Fruit fly (Drosophila melanogaster) whole organism, prepupa: ENCODE measurements around the gene MED19.
"Not testable (repeated sequence)": the region's sequence is repeated elsewhere in the genome, so short reads cannot be mapped to it uniquely, and the experiment has no call there.

Experiments
- Blimp-1 ChIP-seq: fragments of 200-800 bp; sonication (Bioruptor generic); optimal IDR thresholded peaks from 3 replicates; lab custom pipeline; 2017; ENCODE audit warnings: missing biosample characterization, missing genetic modification characterization, mild to moderate bottlenecking, moderate library complexity, missing genetic modification reagents
- CG10631 ChIP-seq: fragments of 200-800 bp; sonication (Bioruptor generic); optimal IDR thresholded peaks from 2 replicates; lab custom pipeline; 2016; ENCODE audit warnings: missing biosample characterization, missing genetic modification characterization
- CG10669 ChIP-seq: fragments of 200-800 bp; sonication (Bioruptor generic); optimal IDR thresholded peaks from 3 replicates; lab custom pipeline; 2018; ENCODE audit warnings: missing biosample characterization, mild to moderate bottlenecking, missing genetic modification characterization, moderate library complexity
- CG11762 ChIP-seq: fragments of 200-800 bp; sonication (Bioruptor generic); optimal IDR thresholded peaks from 3 replicates; lab custom pipeline; 2016; ENCODE audit warnings: missing biosample characterization, missing genetic modification characterization; ENCODE audit not compliant: insufficient read depth
- CG11902 ChIP-seq: fragments of 200-800 bp; sonication (Bioruptor generic); optimal IDR thresholded peaks from 3 replicates; lab custom pipeline; 2016; ENCODE audit warnings: missing biosample characterization, missing genetic modification characterization
- CG1621 ChIP-seq: fragments of 200-800 bp; sonication (Bioruptor generic); optimal IDR thresholded peaks from 3 replicates; lab custom pipeline; 2018; ENCODE audit warnings: missing biosample characterization, mild to moderate bottlenecking, missing genetic modification characterization
- CG16779 ChIP-seq: fragments of 200-800 bp; sonication (Bioruptor generic); optimal IDR thresholded peaks from 3 replicates; lab custom pipeline; 2017; ENCODE audit warnings: missing biosample characterization, mild to moderate bottlenecking, missing genetic modification characterization
- CG3032 ChIP-seq: fragments of 200-800 bp; optimal IDR thresholded peaks from 2 replicates; lab custom pipeline; 2019; ENCODE audit warnings: missing biosample characterization, mild to moderate bottlenecking, missing genetic modification characterization, moderate library complexity
- CG31627 ChIP-seq: fragments of 200-800 bp; sonication (Bioruptor generic); optimal IDR thresholded peaks from 3 replicates; lab custom pipeline; 2016; ENCODE audit warnings: missing biosample characterization, missing genetic modification characterization
- CG34406 ChIP-seq: fragments of 200-800 bp; sonication (Bioruptor generic); optimal IDR thresholded peaks from 3 replicates; lab custom pipeline; 2016; ENCODE audit warnings: missing biosample characterization, missing genetic modification characterization
- CG3919 ChIP-seq: fragments of 200-800 bp; sonication (Bioruptor generic); optimal IDR thresholded peaks from 3 replicates; lab custom pipeline; 2016; ENCODE audit warnings: missing biosample characterization, missing genetic modification characterization
- CG4318 ChIP-seq: fragments of 200-800 bp; sonication (Bioruptor generic); optimal IDR thresholded peaks from 3 replicates; lab custom pipeline; 2017; ENCODE audit warnings: missing biosample characterization, mild to moderate bottlenecking, missing genetic modification characterization
- CG6163 ChIP-seq: fragments of 200-800 bp; sonication (Bioruptor generic); IDR thresholded peaks from 3 replicates; pipeline ENCODE4 v1.3.6; 2022; ENCODE audit warnings: missing biosample characterization, missing genetic modification characterization
- CG6854 ChIP-seq: fragments of 200-800 bp; sonication (Bioruptor generic); optimal IDR thresholded peaks from 2 replicates; lab custom pipeline; 2017; ENCODE audit warnings: missing biosample characterization, mild to moderate bottlenecking, missing genetic modification characterization
- CG8119 ChIP-seq: fragments of 200-800 bp; sonication (Bioruptor generic); IDR thresholded peaks from 3 replicates; pipeline ENCODE4 v1.3.6; 2022; ENCODE audit warnings: missing biosample characterization, missing genetic modification characterization
- CG8319 ChIP-seq: fragments of 200-800 bp; sonication (Bioruptor generic); optimal IDR thresholded peaks from 3 replicates; lab custom pipeline; 2016; ENCODE audit warnings: missing biosample characterization, missing genetic modification characterization
- CG8632 ChIP-seq: fragments of 200-800 bp; sonication (Bioruptor generic); optimal IDR thresholded peaks from 3 replicates; lab custom pipeline; 2016; ENCODE audit warnings: missing biosample characterization, missing genetic modification characterization
- CG9139 ChIP-seq: fragments of 200-800 bp; sonication (Bioruptor generic); optimal IDR thresholded peaks from 3 replicates; lab custom pipeline; 2017; ENCODE audit warnings: missing biosample characterization, mild to moderate bottlenecking, missing genetic modification characterization
- Eip75B ChIP-seq: fragments of 200-800 bp; sonication (Bioruptor generic); optimal IDR thresholded peaks from 3 replicates; lab custom pipeline; 2016; ENCODE audit warnings: missing biosample characterization, missing genetic modification characterization
- Eip93F ChIP-seq: fragments of 200-800 bp; sonication (Bioruptor generic); optimal IDR thresholded peaks from 2 replicates; lab custom pipeline; 2016; ENCODE audit warnings: missing biosample characterization, mild to moderate bottlenecking, missing genetic modification characterization
- Ets21C ChIP-seq: fragments of 200-800 bp; sonication (Bioruptor generic); optimal IDR thresholded peaks from 3 replicates; lab custom pipeline; 2016; ENCODE audit warnings: missing biosample characterization, missing genetic modification characterization
- Ets96B ChIP-seq: fragments of 200-800 bp; optimal IDR thresholded peaks from 2 replicates; lab custom pipeline; 2019; ENCODE audit warnings: missing biosample characterization, mild to moderate bottlenecking, missing genetic modification characterization, moderate library complexity
- Gug ChIP-seq: fragments of 200-800 bp; sonication (Bioruptor generic); IDR thresholded peaks from 2 replicates; pipeline ENCODE4 v1.3.6; 2022; ENCODE audit warnings: missing biosample characterization, missing genetic modification characterization
- Hr39 ChIP-seq: fragments of 200-800 bp; sonication (Bioruptor generic); optimal IDR thresholded peaks from 2 replicates; lab custom pipeline; 2016; ENCODE audit warnings: missing biosample characterization, missing genetic modification characterization
- Hr4 ChIP-seq: fragments of 200-800 bp; sonication (Bioruptor generic); optimal IDR thresholded peaks from 3 replicates; lab custom pipeline; 2016; ENCODE audit warnings: missing biosample characterization, missing genetic modification characterization
- Lpt ChIP-seq: fragments of 200-800 bp; sonication (Bioruptor generic); optimal IDR thresholded peaks from 3 replicates; lab custom pipeline; 2016; ENCODE audit warnings: missing biosample characterization, missing genetic modification characterization
- Met ChIP-seq: fragments of 200-800 bp; sonication (Bioruptor generic); optimal IDR thresholded peaks from 3 replicates; lab custom pipeline; 2016; ENCODE audit warnings: missing biosample characterization, missing genetic modification characterization
- Smox ChIP-seq: fragments of 200-800 bp; sonication (Bioruptor generic); optimal IDR thresholded peaks from 3 replicates; lab custom pipeline; 2016; ENCODE audit warnings: missing biosample characterization, missing genetic modification characterization
- Sox102F ChIP-seq: fragments of 200-800 bp; sonication (Bioruptor generic); optimal IDR thresholded peaks from 2 replicates; lab custom pipeline; 2016; ENCODE audit warnings: missing biosample characterization, mild to moderate bottlenecking, missing genetic modification characterization
- Sox14 ChIP-seq: fragments of 200-800 bp; sonication (Bioruptor generic); optimal IDR thresholded peaks from 3 replicates; lab custom pipeline; 2016; ENCODE audit warnings: missing biosample characterization, missing genetic modification characterization
- acj6 ChIP-seq: fragments of 200-800 bp; sonication (Bioruptor generic); optimal IDR thresholded peaks from 3 replicates; lab custom pipeline; 2016; ENCODE audit warnings: missing biosample characterization, missing genetic modification characterization
- cyc ChIP-seq: fragments of 200-800 bp; sonication (Bioruptor generic); optimal IDR thresholded peaks from 3 replicates; lab custom pipeline; 2016; ENCODE audit warnings: missing biosample characterization, missing genetic modification characterization
- dsx ChIP-seq: fragments of 200-800 bp; optimal IDR thresholded peaks from 3 replicates; lab custom pipeline; 2019; ENCODE audit warnings: missing biosample characterization, mild to moderate bottlenecking, missing genetic modification characterization, moderate library complexity; ENCODE audit not compliant: poor library complexity, severe bottlenecking
- esn ChIP-seq: fragments of 200-800 bp; sonication (Bioruptor generic); optimal IDR thresholded peaks from 2 replicates; lab custom pipeline; 2016; ENCODE audit warnings: missing biosample characterization, mild to moderate bottlenecking, missing genetic modification characterization, moderate library complexity
- fd59A ChIP-seq: fragments of 200-800 bp; sonication (Bioruptor generic); optimal IDR thresholded peaks from 2 replicates; lab custom pipeline; 2017; ENCODE audit warnings: missing biosample characterization, mild to moderate bottlenecking, missing genetic modification characterization, missing genetic modification reagents
- fkh ChIP-seq: fragments of 200-800 bp; sonication (Bioruptor generic); optimal IDR thresholded peaks from 3 replicates; lab custom pipeline; 2017; ENCODE audit warnings: missing biosample characterization, mild to moderate bottlenecking, missing genetic modification characterization, moderate library complexity
- net ChIP-seq: fragments of 200-800 bp; sonication (Bioruptor generic); optimal IDR thresholded peaks from 3 replicates; lab custom pipeline; 2016; ENCODE audit warnings: missing biosample characterization, missing genetic modification characterization
- pdm3 ChIP-seq: fragments of 200-800 bp; sonication (Bioruptor generic); optimal IDR thresholded peaks from 3 replicates; lab custom pipeline; 2016; ENCODE audit warnings: missing biosample characterization, missing genetic modification characterization
- ss ChIP-seq, 2 experiments: fragments of 200-800 bp; sonication (Bioruptor generic); optimal IDR thresholded peaks; 2 replicates in 1 of 2; 3 replicates in 1 of 2; lab custom pipeline; 2017 to 2018; ENCODE audit warnings: mild to moderate bottlenecking in 2 of 2, missing biosample characterization in 2 of 2, missing genetic modification characterization in 2 of 2, moderate library complexity in 1 of 2
- svp ChIP-seq: fragments of 200-800 bp; sonication (Bioruptor generic); peaks from one replicate; lab custom pipeline; 2016; ENCODE audit warnings: missing biosample characterization, missing genetic modification characterization
- vri ChIP-seq: fragments of 200-800 bp; sonication (Bioruptor generic); optimal IDR thresholded peaks from 3 replicates; lab custom pipeline; 2016; ENCODE audit warnings: missing biosample characterization, mild to moderate bottlenecking, missing genetic modification characterization

Gene MED19

dm6 chr3L:17884276-17884675 lies 38.0 kb upstream of the MED19 start, which contains the start of gene CG5506:
Gene CG5506 (minus strand): TSS chr3L:17884376.
- TF ChIP-seq Eip93F (GFP tag; lab: Kevin White, UChicago) (no peak), esn (no peak), vri (GFP tag; lab: Kevin White, UChicago) (peak; percentile 37), CG3919 (no peak), net (GFP tag; lab: Kevin White, UChicago) (no peak)

- TF ChIP-seq fkh (GFP tag; lab: Kevin White, UChicago) (peak; percentile 20), vri (GFP tag; lab: Kevin White, UChicago) (peak; percentile 43), Lpt (GFP tag; lab: Kevin White, UChicago) (peak; percentile 3), svp (GFP tag; lab: Kevin White, UChicago) (no peak), dsx (GFP tag; lab: Kevin White, UChicago) (peak; percentile 88), ss (GFP tag; optimal IDR thresholded peaks at IDR 0.05; lab: Kevin White, UChicago) (no peak), Eip93F (GFP tag; lab: Kevin White, UChicago) (peak; percentile 60), CG6163 (GFP tag; lab: Robert Waterston, UW) (no peak), CG1621 (peak; percentile 85)
These were observed 32.6 kb upstream of the MED19 start, which contains the start of gene CG7408 for dm6 chr3L:17878781-17879360. Gene CG7408 (plus strand): TSS chr3L:17879096.

dm6 chr3L:17858174-17858573 lies 11.9 kb upstream of the MED19 start, which contains the start of gene CG34002:
Gene CG34002 (plus strand): TSS chr3L:17858474.
- TF ChIP-seq Ets96B (tag; lab: Kevin White, UChicago); CG6163 (GFP tag; lab: Robert Waterston, UW); Ets21C (GFP tag; lab: Kevin White, UChicago): not testable (repeated sequence)

DNA sequence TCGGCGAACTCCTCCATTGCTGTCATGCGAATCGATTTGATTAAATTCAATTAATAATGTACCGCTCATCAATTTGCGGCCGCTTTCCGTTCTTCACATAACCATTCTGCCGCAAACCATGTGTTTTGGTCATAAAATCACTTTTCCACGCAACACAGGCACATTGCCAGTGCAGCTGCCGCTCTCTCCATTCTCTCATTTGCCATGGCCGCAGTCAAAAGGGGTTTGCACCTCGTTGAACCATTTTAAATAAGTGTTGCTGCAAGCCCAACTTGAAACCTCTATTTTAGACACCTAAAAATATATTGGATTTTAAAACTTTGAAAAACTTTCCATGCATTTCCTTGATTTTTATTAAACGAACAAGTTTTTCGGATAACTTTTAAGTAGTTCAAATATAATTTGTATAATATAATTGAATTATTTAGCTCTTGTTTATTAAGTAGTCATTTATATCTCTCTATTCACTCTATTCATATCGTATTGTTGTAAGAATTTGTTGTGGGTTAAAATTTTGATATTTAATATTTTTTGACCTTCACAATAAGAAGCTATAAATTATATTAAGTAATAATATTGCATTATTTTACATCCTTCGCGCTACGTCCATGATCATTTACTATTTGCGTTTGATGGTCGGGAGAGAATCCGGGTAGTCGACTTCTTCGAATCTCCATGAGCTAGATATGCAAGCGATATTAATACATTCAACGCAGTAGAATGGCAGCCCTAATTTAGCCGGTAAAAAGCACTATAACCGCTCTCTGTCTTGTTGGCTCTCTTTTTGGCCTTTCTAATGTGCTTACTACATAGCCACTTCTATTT lies 10.6 kb upstream of the MED19 start, which contains the start of gene CG5535:
Gene CG5535 (minus strand): TSS at position 140 of the 825 bp plus-strand sequence.
- TF ChIP-seq Sox102F (GFP tag; lab: Kevin White, UChicago) (no peak), svp (GFP tag; lab: Kevin White, UChicago) (no peak), Ets96B (tag; lab: Kevin White, UChicago) (peak; percentile 73), CG8319 (GFP tag; lab: Kevin White, UChicago) (peak; percentile 20), acj6 (GFP tag; lab: Kevin White, UChicago) (peak; percentile 76), CG3032 (tag; lab: Kevin White, UChicago) (peak; percentile 75), CG31627 (GFP tag; lab: Kevin White, UChicago) (peak; percentile 37), Gug (GFP tag; lab: Robert Waterston, UW) (peak; percentile 35), CG10669 (GFP tag; lab: Kevin White, UChicago) (peak; percentile 57), CG4318 (peak; percentile 88), CG9139 (peak; percentile 50), net (GFP tag; lab: Kevin White, UChicago) (peak; percentile 79), Met (no peak), Hr4 (GFP tag; lab: Kevin White, UChicago) (peak; percentile 73), Hr39 (GFP tag; lab: Kevin White, UChicago) (peak; percentile 36), CG11902 (GFP tag; lab: Kevin White, UChicago) (peak; percentile 12), CG34406 (GFP tag; lab: Kevin White, UChicago) (peak; percentile 56), pdm3 (GFP tag; lab: Kevin White, UChicago) (peak; percentile 64), dsx (GFP tag; lab: Kevin White, UChicago) (peak; percentile 50), CG8632 (GFP tag; lab: Kevin White, UChicago) (peak; percentile 57), cyc (GFP tag; lab: Kevin White, UChicago) (peak; percentile 2), CG8119 (GFP tag; lab: Robert Waterston, UW) (peak; percentile 77), Sox14 (GFP tag; lab: Kevin White, UChicago) (peak; percentile 41), fd59A (peak; percentile 60), CG16779 (peak; percentile 74), CG10631 (GFP tag; lab: Kevin White, UChicago) (peak; percentile 83), vri (GFP tag; lab: Kevin White, UChicago) (peak; percentile 12), CG11762 (peak; percentile 47), Blimp-1 (GFP tag; lab: Kevin White, UChicago) (no peak), Eip75B (GFP tag; lab: Kevin White, UChicago) (peak; percentile 20), Smox (GFP tag; lab: Kevin White, UChicago) (no peak), CG6854 (GFP tag; lab: Kevin White, UChicago) (no peak)
